Worm (Caenorhabditis elegans) whole organism, midembryonic: ENCODE data around the gene ZK1073.2.

ENCODE experiments used
- flt-1 ChIP-seq: fragments of 200-800 bp; sonication (Bioruptor generic); IDR thresholded peaks from 2 replicates; pipeline ENCODE4 v1.3.6; 2022; ENCODE audit warnings: missing genetic modification characterization, missing compliant biosample characterization
- ref-1 ChIP-seq: fragments of 200-800 bp; sonication (Bioruptor generic); conservative IDR thresholded peaks from 2 replicates; pipeline ENCODE4 v1.3.6; 2022; ENCODE audit warnings: missing genetic modification reagents, missing genetic modification characterization, missing compliant biosample characterization

- TF ChIP-seq ref-1 (GFP tag; lab: Robert Waterston, UW) (no peak), flt-1 (GFP tag; lab: Robert Waterston, UW) (no peak)
These were observed 30.9 kb upstream of the ZK1073.2 start, which contains the start of gene col-187 for ce11 chrX:16072595-16072994.
